Worm (Caenorhabditis elegans) whole organism, L4 larva: Measurements from ENCODE around the gene Y94H6A.3.

Experiments
- D1046.2 ChIP-seq: fragments of 200-800 bp; sonication (Bioruptor generic); IDR thresholded peaks from 2 replicates; pipeline ENCODE4 v1.3.6; 2022; ENCODE audit warnings: missing genetic modification characterization, missing compliant biosample characterization
- F10B5.3 ChIP-seq: sonication (generic microtip); optimal IDR thresholded peaks from 2 replicates; lab custom pipeline; 2016; ENCODE audit warnings: mild to moderate bottlenecking, missing genetic modification characterization, missing compliant biosample characterization
- F26F4.8 ChIP-seq: fragments of 200-800 bp; sonication (Bioruptor generic); conservative IDR thresholded peaks from 2 replicates; pipeline ENCODE4 v1.3.6; 2022; ENCODE audit warnings: missing genetic modification characterization, missing compliant biosample characterization
- F37D6.2 ChIP-seq: sonication (generic microtip); optimal IDR thresholded peaks from 2 replicates; lab custom pipeline; 2016; ENCODE audit warnings: mild to moderate bottlenecking, missing genetic modification characterization, missing compliant biosample characterization
- T20F7.1 ChIP-seq: fragments of 200-800 bp; sonication (Bioruptor generic); optimal IDR thresholded peaks from 2 replicates; lab custom pipeline; 2018; ENCODE audit warnings: mild to moderate bottlenecking, missing genetic modification characterization, missing compliant biosample characterization
- T26A8.4 ChIP-seq: fragments of 200-800 bp; sonication (Bioruptor generic); IDR thresholded peaks from 2 replicates; pipeline ENCODE4 v1.3.6; 2022; ENCODE audit warnings: missing genetic modification characterization, missing compliant biosample characterization
- Y48G9A.11 ChIP-seq: fragments of 200-800 bp; sonication (Bioruptor generic); IDR thresholded peaks from 2 replicates; pipeline ENCODE4 v1.3.6; 2022; ENCODE audit warnings: missing genetic modification reagents, missing genetic modification characterization, missing compliant biosample characterization
- aha-1 ChIP-seq: fragments of 150-350 bp; peaks from one replicate; lab custom pipeline; 2014; ENCODE audit warnings: missing biosample characterization, missing genetic modification characterization
- aly-2 ChIP-seq: sonication (generic microtip); optimal IDR thresholded peaks from 2 replicates; lab custom pipeline; 2018; ENCODE audit warnings: missing biosample characterization, missing genetic modification characterization
- ama-1 ChIP-seq: fragments of 150-350 bp; optimal IDR thresholded peaks from 2 replicates; lab custom pipeline; 2014; ENCODE audit warnings: inconsistent platforms, mixed read lengths
- arid-1 ChIP-seq: fragments of 200-800 bp; sonication (Bioruptor generic); conservative IDR thresholded peaks from 2 replicates; pipeline ENCODE4 v1.3.6; 2022; ENCODE audit warnings: missing genetic modification reagents, missing genetic modification characterization, missing compliant biosample characterization
- daf-19 ChIP-seq: fragments of 200-800 bp; sonication (Bioruptor generic); conservative IDR thresholded peaks from 2 replicates; pipeline ENCODE4 v1.3.6; 2022; ENCODE audit warnings: missing genetic modification characterization, missing compliant biosample characterization
- dmd-6 ChIP-seq: fragments of 200-800 bp; sonication (Bioruptor generic); IDR thresholded peaks from 2 replicates; pipeline ENCODE4 v1.3.6; 2022; ENCODE audit warnings: missing genetic modification reagents, missing genetic modification characterization, missing compliant biosample characterization
- dmd-8 ChIP-seq: fragments of 200-800 bp; sonication (Bioruptor generic); IDR thresholded peaks from 2 replicates; pipeline ENCODE4 v1.3.6; 2022; ENCODE audit warnings: missing genetic modification characterization, missing compliant biosample characterization
- dpl-1 ChIP-seq: fragments of 150-350 bp; optimal IDR thresholded peaks from 2 replicates; lab custom pipeline; 2014; ENCODE audit warnings: missing biosample characterization, missing genetic modification reagents, missing genetic modification characterization
- duxl-1 ChIP-seq: sonication (generic microtip); optimal IDR thresholded peaks from 2 replicates; lab custom pipeline; 2016; ENCODE audit warnings: mild to moderate bottlenecking, missing genetic modification characterization, moderate library complexity, missing compliant biosample characterization; ENCODE audit not compliant: poor library complexity
- egl-43 ChIP-seq: fragments of 200-800 bp; sonication (Bioruptor generic); IDR thresholded peaks from 2 replicates; pipeline ENCODE4 v1.3.6; 2022; ENCODE audit warnings: missing genetic modification reagents, missing genetic modification characterization, missing compliant biosample characterization
- hmg-1.1 ChIP-seq: fragments of 200-800 bp; sonication (Bioruptor generic); IDR thresholded peaks from 2 replicates; pipeline ENCODE4 v1.3.6; 2022; ENCODE audit warnings: missing genetic modification reagents, missing genetic modification characterization, missing compliant biosample characterization
- jun-1 ChIP-seq: fragments of 150-350 bp; optimal IDR thresholded peaks from 2 replicates; lab custom pipeline; 2014; ENCODE audit warnings: missing biosample characterization, missing genetic modification reagents, missing genetic modification characterization
- lim-7 ChIP-seq: fragments of 200-800 bp; sonication (Bioruptor generic); IDR thresholded peaks from 2 replicates; pipeline ENCODE4 v1.3.6; 2022; ENCODE audit warnings: missing genetic modification characterization, missing compliant biosample characterization
- lin-13 ChIP-seq: fragments of 150-350 bp; optimal IDR thresholded peaks from 2 replicates; lab custom pipeline; 2014; ENCODE audit warnings: missing biosample characterization, missing genetic modification reagents, missing genetic modification characterization
- lin-15B ChIP-seq: fragments of 150-350 bp; sonication (generic microtip); optimal IDR thresholded peaks from 3 replicates; lab custom pipeline; 2014; ENCODE audit warnings: missing biosample characterization, missing genetic modification characterization
- lin-38 ChIP-seq: fragments of 200-800 bp; sonication (Bioruptor generic); IDR thresholded peaks from 2 replicates; pipeline ENCODE4 v1.3.6; 2022; ENCODE audit warnings: missing genetic modification reagents, missing genetic modification characterization, missing compliant biosample characterization
- madf-9 ChIP-seq: fragments of 200-800 bp; sonication (Bioruptor generic); conservative IDR thresholded peaks from 2 replicates; pipeline ENCODE4 v1.3.6; 2022; ENCODE audit warnings: missing genetic modification reagents, missing genetic modification characterization, missing compliant biosample characterization
- mep-1 ChIP-seq: fragments of 150-350 bp; sonication (generic microtip); optimal IDR thresholded peaks from 3 replicates; lab custom pipeline; 2014; ENCODE audit warnings: missing biosample characterization, missing genetic modification characterization
- mes-2 ChIP-seq: sonication (generic microtip); optimal IDR thresholded peaks from 2 replicates; lab custom pipeline; 2016; ENCODE audit warnings: missing genotype, mild to moderate bottlenecking, missing genetic modification characterization, missing compliant biosample characterization; ENCODE audit not compliant: poor library complexity, severe bottlenecking
- nhr-10 ChIP-seq: fragments of 150-350 bp; optimal IDR thresholded peaks from 2 replicates; lab custom pipeline; 2014; ENCODE audit warnings: missing biosample characterization, missing genetic modification characterization
- nhr-102 ChIP-seq: sonication (generic microtip); optimal IDR thresholded peaks from 2 replicates; lab custom pipeline; 2016; ENCODE audit warnings: mild to moderate bottlenecking, missing genetic modification characterization, moderate library complexity, missing compliant biosample characterization
- nhr-11 ChIP-seq: fragments of 150-350 bp; optimal IDR thresholded peaks from 2 replicates; lab custom pipeline; 2014; ENCODE audit warnings: missing biosample characterization, missing genetic modification characterization
- nhr-25 ChIP-seq: sonication (generic microtip); optimal IDR thresholded peaks from 2 replicates; lab custom pipeline; 2017; ENCODE audit warnings: missing genetic modification characterization, mild to moderate bottlenecking, missing compliant biosample characterization, antibody characterized with exemption, moderate library complexity, borderline replicate concordance; ENCODE audit not compliant: insufficient read depth
- nhr-28 ChIP-seq: fragments of 150-350 bp; optimal IDR thresholded peaks from 2 replicates; lab custom pipeline; 2014; ENCODE audit warnings: missing biosample characterization, missing genetic modification characterization
- nhr-41 ChIP-seq: fragments of 200-800 bp; sonication (Bioruptor generic); IDR thresholded peaks from 2 replicates; pipeline ENCODE4 v1.3.6; 2022; ENCODE audit warnings: missing genetic modification reagents, missing genetic modification characterization, missing compliant biosample characterization
- nhr-6 ChIP-seq: fragments of 150-350 bp; optimal IDR thresholded peaks from 2 replicates; lab custom pipeline; 2014; ENCODE audit warnings: missing biosample characterization, missing genetic modification characterization
- pha-4 ChIP-seq, 2 experiments: fragments of 150-350 bp in 1 of 2; fragments of 200-800 bp in 1 of 2; sonication (Bioruptor generic) in 1 of 2; IDR thresholded peaks in 1 of 2; optimal IDR thresholded peaks in 1 of 2; 2 replicates each; pipeline versions ENCODE4 v1.3.6 to Lab custom; 2014 to 2022; ENCODE audit warnings: missing genetic modification characterization in 2 of 2, missing genetic modification reagents in 2 of 2, missing biosample characterization in 1 of 2, missing compliant biosample characterization in 1 of 2
- php-3 ChIP-seq: fragments of 200-800 bp; sonication (Bioruptor generic); IDR thresholded peaks from 2 replicates; pipeline ENCODE4 v1.3.6; 2022; ENCODE audit warnings: missing genetic modification reagents, missing genetic modification characterization, missing compliant biosample characterization
- pqm-1 ChIP-seq: sonication (generic microtip); optimal IDR thresholded peaks from 2 replicates; lab custom pipeline; 2017; ENCODE audit warnings: missing biosample characterization, missing genetic modification characterization
- saeg-2 ChIP-seq: fragments of 200-800 bp; sonication (Bioruptor generic); IDR thresholded peaks from 2 replicates; pipeline ENCODE4 v1.3.6; 2022; ENCODE audit warnings: missing genetic modification reagents, missing genetic modification characterization, missing compliant biosample characterization
- set-16 ChIP-seq: fragments of 200-800 bp; sonication (Bioruptor generic); IDR thresholded peaks from 2 replicates; pipeline ENCODE4 v1.3.6; 2022; ENCODE audit warnings: missing genetic modification reagents, missing genetic modification characterization, missing compliant biosample characterization
- skn-1 ChIP-seq: fragments of 150-350 bp; optimal IDR thresholded peaks from 2 replicates; lab custom pipeline; 2014; ENCODE audit warnings: missing biosample characterization, missing genetic modification characterization
- snpc-4 ChIP-seq: fragments of 150-350 bp; optimal IDR thresholded peaks from 2 replicates; lab custom pipeline; 2014; ENCODE audit warnings: missing biosample characterization, missing genetic modification characterization
- spr-1 ChIP-seq: sonication (generic microtip); optimal IDR thresholded peaks from 2 replicates; lab custom pipeline; 2016; ENCODE audit warnings: mild to moderate bottlenecking, missing genetic modification characterization, missing compliant biosample characterization
- spr-3 ChIP-seq: fragments of 200-800 bp; sonication (Bioruptor generic); optimal IDR thresholded peaks from 2 replicates; lab custom pipeline; 2018; ENCODE audit warnings: mild to moderate bottlenecking, missing genetic modification characterization, missing compliant biosample characterization
- tag-97 ChIP-seq: fragments of 200-800 bp; sonication (Bioruptor generic); IDR thresholded peaks from 2 replicates; pipeline ENCODE4 v1.3.6; 2022; ENCODE audit warnings: missing genetic modification characterization, missing compliant biosample characterization
- unc-130 ChIP-seq: sonication (generic microtip); optimal IDR thresholded peaks from 2 replicates; lab custom pipeline; 2016; ENCODE audit warnings: missing genetic modification reagents, missing genetic modification characterization, missing compliant biosample characterization
- unc-62 ChIP-seq, 3 experiments: fragments of 150-350 bp in 1 of 3; sonication (generic microtip); optimal IDR thresholded peaks in 2 of 3; peaks in 1 of 3; 1 replicate in 1 of 3; 2 replicates in 2 of 3; lab custom pipeline; 2014 to 2017; ENCODE audit warnings: missing biosample characterization in 3 of 3, missing genetic modification characterization in 3 of 3, missing genetic modification reagents in 3 of 3, missing genotype in 1 of 3
- zfp-2 ChIP-seq: sonication (generic microtip); optimal IDR thresholded peaks from 2 replicates; lab custom pipeline; 2016; ENCODE audit warnings: mild to moderate bottlenecking, missing genetic modification characterization, missing compliant biosample characterization
- zfp-3 ChIP-seq: fragments of 200-800 bp; sonication (Bioruptor generic); conservative IDR thresholded peaks from 2 replicates; pipeline ENCODE4 v1.3.6; 2022; ENCODE audit warnings: missing genetic modification reagents, missing genetic modification characterization, missing compliant biosample characterization
- zip-11 ChIP-seq: fragments of 200-800 bp; sonication (Bioruptor generic); IDR thresholded peaks from 2 replicates; pipeline ENCODE4 v1.3.6; 2022; ENCODE audit warnings: missing genetic modification characterization, missing compliant biosample characterization

Gene Y94H6A.3

ce11 chrIV:2640950-2641349, 35.4 kb upstream of the Y94H6A.3 start, which contains the start of the genes mdf-2 and nduv-3 (continued):
- TF ChIP-seq dmd-6 (GFP tag; lab: Robert Waterston, UW), result peak; percentile 35
- peak; percentile 82 for TF ChIP-seq mes-2 (tag; lab: Kevin White, UChicago)
- TF ChIP-seq nhr-28 (tag; lab: Kevin White, UChicago), result no peak
- peak; percentile 76 for TF ChIP-seq T20F7.1 (GFP tag; lab: Kevin White, UChicago)
- peak; percentile 54 for TF ChIP-seq nhr-11 (tag; lab: Kevin White, UChicago)
- TF ChIP-seq lin-38 (GFP tag; lab: Robert Waterston, UW), result peak; percentile 83
- TF ChIP-seq spr-1, result peak; percentile 40
- TF ChIP-seq T26A8.4 (GFP tag; lab: Robert Waterston, UW), result peak; percentile 63
- TF ChIP-seq nhr-102 (tag; lab: Kevin White, UChicago), result peak; percentile 42
- peak; percentile 43 for TF ChIP-seq F37D6.2
- peak; percentile 74 for TF ChIP-seq lin-13 (GFP tag; lab: Kevin White, UChicago)
- TF ChIP-seq nhr-6, result peak; percentile 58
- peak; percentile 57; the same call in 1 of the 2 replicates for TF ChIP-seq egl-43 (GFP tag; lab: Robert Waterston, UW)
- TF ChIP-seq F10B5.3 (tag; lab: Kevin White, UChicago), result no peak
- TF ChIP-seq mep-1, result peak; percentile 74
- peak; percentile 38 for TF ChIP-seq jun-1 (tag; lab: Kevin White, UChicago)
- no peak; the same call in 1 of the 2 replicates for TF ChIP-seq pha-4 (GFP tag; IDR thresholded peaks at IDR 0.05; lab: Robert Waterston, UW)
- peak; percentile 64 for TF ChIP-seq pha-4 (tag; optimal IDR thresholded peaks at IDR 0.05; lab: Kevin White, UChicago)
- TF ChIP-seq set-16 (GFP tag; lab: Robert Waterston, UW), result no peak
- peak in 1 of 2 experiments; percentile 59 for TF ChIP-seq unc-62 (GFP tag; optimal IDR thresholded peaks at IDR 0.05 in 1 of 2; lab: Kevin White, UChicago)
- TF ChIP-seq unc-62 (tag; optimal IDR thresholded peaks at IDR 0.05; lab: Kevin White, UChicago), result no peak
- TF ChIP-seq dpl-1, result peak; percentile 92
- TF ChIP-seq duxl-1 (tag; lab: Kevin White, UChicago), result peak; percentile 27

ce11 chrIV:2642054-2642453, 34.3 kb upstream of the Y94H6A.3 start:
- TF ChIP-seq D1046.2 (GFP tag; lab: Robert Waterston, UW) (no peak), zfp-3 (GFP tag; lab: Robert Waterston, UW) (no peak), dmd-8 (no peak), spr-3 (GFP tag; lab: Kevin White, UChicago) (no peak), mes-2 (tag; lab: Kevin White, UChicago) (peak; percentile 2), hmg-1.1 (GFP tag; lab: Robert Waterston, UW) (no peak), Y48G9A.11 (GFP tag; lab: Robert Waterston, UW) (peak; percentile 90), madf-9 (GFP tag; lab: Robert Waterston, UW) (no peak), ama-1 (lab: Kevin White, UChicago) (peak; percentile 23), php-3 (GFP tag; lab: Robert Waterston, UW) (no peak), snpc-4 (tag; lab: Kevin White, UChicago) (no peak), daf-19 (GFP tag; lab: Robert Waterston, UW) (no peak), F26F4.8 (GFP tag; lab: Robert Waterston, UW) (no peak), unc-62 (GFP tag; optimal IDR thresholded peaks at IDR 0.05 in 1 of 2; lab: Kevin White, UChicago) (no peak), unc-62 (tag; optimal IDR thresholded peaks at IDR 0.05; lab: Kevin White, UChicago) (no peak), dmd-6 (GFP tag; lab: Robert Waterston, UW) (no peak), arid-1 (GFP tag; lab: Robert Waterston, UW) (no peak), nhr-25 (tag; lab: Kevin White, UChicago) (no peak), lin-38 (GFP tag; lab: Robert Waterston, UW) (peak; percentile 40), lin-15B (tag; lab: Kevin White, UChicago) (no peak), tag-97 (no peak), nhr-10 (tag; lab: Kevin White, UChicago) (no peak), nhr-28 (tag; lab: Kevin White, UChicago) (no peak), skn-1 (tag; lab: Kevin White, UChicago) (no peak), unc-130 (GFP tag; lab: Kevin White, UChicago) (no peak), pqm-1 (tag; lab: Kevin White, UChicago) (no peak), zfp-2 (tag; lab: Kevin White, UChicago) (no peak), mep-1 (no peak), aly-2 (tag; lab: Kevin White, UChicago) (no peak), zip-11 (GFP tag; lab: Robert Waterston, UW) (no peak), aha-1 (tag; lab: Kevin White, UChicago) (peak; percentile 77), saeg-2 (GFP tag; lab: Robert Waterston, UW) (no peak), nhr-6 (no peak), lim-7 (no peak), nhr-41 (GFP tag; lab: Robert Waterston, UW) (no peak)
